Worm (Caenorhabditis elegans): Measurements from ENCODE around the gene aipr-1.

- TF ChIP-seq dpff-1 (tag; optimal IDR thresholded peaks at IDR 0.05) (no peak), unc-62 (GFP tag; optimal IDR thresholded peaks at IDR 0.05) (no peak), sdz-38 (tag; optimal IDR thresholded peaks at IDR 0.05) (no peak), ceh-40 (GFP tag; IDR thresholded peaks at IDR 0.05) (no peak), Y67H2A.10 (GFP tag; conservative IDR thresholded peaks at IDR 0.05) (no peak), C06A6.2 (GFP tag; conservative IDR thresholded peaks at IDR 0.05) (no peak), B0019.2 (GFP tag; conservative IDR thresholded peaks at IDR 0.05) (no peak), madf-8 (GFP tag; conservative IDR thresholded peaks at IDR 0.05) (no peak), ztf-3 (GFP tag; optimal IDR thresholded peaks at IDR 0.05) (no peak), tbp1 (GFP tag; optimal IDR thresholded peaks at IDR 0.05) (no peak), let-526 (GFP tag; IDR thresholded peaks at IDR 0.05) (no peak)
These were observed 3.1 kb downstream of the aipr-1 start for ce11 chrII:6591000-6591399.

Data from whole organism, young adult.